Worm (Caenorhabditis elegans): ENCODE measurements around the gene F53F8.7.

DNA sequence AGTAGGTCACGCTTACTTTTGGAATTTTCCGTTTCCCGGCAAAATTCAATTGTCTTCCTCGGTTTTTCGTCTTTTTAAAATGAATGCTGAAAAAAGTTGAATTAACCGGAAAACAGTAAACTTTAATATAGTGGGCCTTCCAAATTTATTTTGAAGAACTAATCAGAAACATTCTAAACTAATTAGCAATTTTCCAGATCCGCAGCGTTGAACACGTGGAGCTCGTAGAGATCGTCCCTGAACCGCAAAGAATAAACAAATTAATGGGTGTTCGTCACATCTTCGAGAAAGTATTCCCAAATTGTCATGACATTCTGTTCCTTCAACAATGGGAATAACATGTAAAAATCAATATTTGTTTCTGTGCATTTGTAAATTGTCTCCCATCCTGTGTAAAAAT is 18.1 kb upstream of the F53F8.7 start:
- no peak for TF ChIP-seq F13H6.1 (tag; optimal IDR thresholded peaks at IDR 0.05)
- no peak for TF ChIP-seq aly-2 (tag; optimal IDR thresholded peaks at IDR 0.05)
- TF ChIP-seq nhr-25 (tag; optimal IDR thresholded peaks at IDR 0.05), result no peak
- TF ChIP-seq unc-62 (GFP tag; optimal IDR thresholded peaks at IDR 0.05), result no peak
- no peak for TF ChIP-seq nhr-77 (tag; optimal IDR thresholded peaks at IDR 0.05)
- no peak for TF ChIP-seq nhr-12 (tag; optimal IDR thresholded peaks at IDR 0.05)
- TF ChIP-seq snpc-4 (tag; optimal IDR thresholded peaks at IDR 0.05), result no peak
- TF ChIP-seq elt-3 (tag; optimal IDR thresholded peaks at IDR 0.05), result no peak
- TF ChIP-seq egl-27 (tag; optimal IDR thresholded peaks at IDR 0.05), result no peak
- no peak for TF ChIP-seq ztf-11 (tag; optimal IDR thresholded peaks at IDR 0.05)
- no peak for TF ChIP-seq ceh-82 (tag; optimal IDR thresholded peaks at IDR 0.05)
- no peak for TF ChIP-seq ztf-4 (tag; optimal IDR thresholded peaks at IDR 0.05)
- no peak for TF ChIP-seq crh-2 (tag; optimal IDR thresholded peaks at IDR 0.05)
